Fruit fly (Drosophila melanogaster) S2 (cell line): ENCODE measurements around the gene CG17343.

Source experiments
- CG8478 ChIP-seq: fragments of >200 bp; optimal IDR thresholded peaks from 2 replicates; lab custom pipeline; 2018
- CTCF ChIP-seq, 2 experiments: fragments of >200 bp; optimal IDR thresholded peaks; 2 replicates each; lab custom pipeline; 2018

- TF ChIP-seq CTCF (optimal IDR thresholded peaks at IDR 0.05; lab: Kevin White, UChicago) (no peak), CG8478 (lab: Kevin White, UChicago) (no peak)
Observed at dm6 chr2L:19036105-19036714, 28.5 kb upstream of the CG17343 start.
